Worm (Caenorhabditis elegans) whole organism, late embryonic: ENCODE data around the gene cuc-1.

Experiments used
- C38D4.7 ChIP-seq: fragments of 200-800 bp; sonication (Bioruptor generic); optimal IDR thresholded peaks from 2 replicates; lab custom pipeline; 2018; ENCODE audit warnings: mild to moderate bottlenecking, missing genetic modification characterization, moderate library complexity, missing compliant biosample characterization
- F13H6.1 ChIP-seq: sonication (generic microtip); optimal IDR thresholded peaks from 2 replicates; lab custom pipeline; 2016; ENCODE audit warnings: missing genetic modification characterization, missing compliant biosample characterization
- T23F11.4 ChIP-seq: fragments of 200-800 bp; sonication (Bioruptor generic); optimal IDR thresholded peaks from 2 replicates; lab custom pipeline; 2018; ENCODE audit warnings: mild to moderate bottlenecking, missing genetic modification characterization, missing compliant biosample characterization
- Y22D7AL.16 ChIP-seq: sonication (generic microtip); optimal IDR thresholded peaks from 2 replicates; lab custom pipeline; 2016; ENCODE audit warnings: missing genetic modification characterization, missing compliant biosample characterization
- ama-1 ChIP-seq: fragments of 150-350 bp; optimal IDR thresholded peaks from 2 replicates; lab custom pipeline; 2014
- ceh-14 ChIP-seq: sonication (generic microtip); optimal IDR thresholded peaks from 2 replicates; lab custom pipeline; 2016; ENCODE audit warnings: missing genotype, missing genetic modification characterization, missing compliant biosample characterization
- ceh-22 ChIP-seq: sonication (generic microtip); optimal IDR thresholded peaks from 2 replicates; lab custom pipeline; 2017; ENCODE audit warnings: missing biosample characterization, missing genetic modification characterization
- ceh-30 ChIP-seq: fragments of 150-350 bp; optimal IDR thresholded peaks from 2 replicates; lab custom pipeline; 2014; ENCODE audit warnings: missing biosample characterization, missing genetic modification characterization
- ceh-45 ChIP-seq: fragments of 200-800 bp; sonication (Bioruptor generic); IDR thresholded peaks from 2 replicates; pipeline ENCODE4 v1.3.6; 2022; ENCODE audit warnings: missing genetic modification reagents, missing genetic modification characterization, missing compliant biosample characterization
- ceh-48 ChIP-seq: sonication (generic microtip); optimal IDR thresholded peaks from 2 replicates; lab custom pipeline; 2016; ENCODE audit warnings: missing genetic modification characterization, inconsistent platforms, missing compliant biosample characterization
- ceh-6 ChIP-seq: fragments of 200-800 bp; sonication (Bioruptor generic); optimal IDR thresholded peaks from 2 replicates; lab custom pipeline; 2018; ENCODE audit warnings: mild to moderate bottlenecking, missing genetic modification characterization, missing compliant biosample characterization
- dve-1 ChIP-seq: sonication (generic microtip); optimal IDR thresholded peaks from 2 replicates; lab custom pipeline; 2017; ENCODE audit warnings: antibody characterized with exemption, mild to moderate bottlenecking, missing genetic modification characterization, missing compliant biosample characterization
- elt-4 ChIP-seq: sonication (generic microtip); optimal IDR thresholded peaks from 2 replicates; lab custom pipeline; 2016; ENCODE audit warnings: missing genetic modification characterization, missing compliant biosample characterization
- ets-4 ChIP-seq: sonication (generic microtip); optimal IDR thresholded peaks from 2 replicates; lab custom pipeline; 2016; ENCODE audit warnings: missing genetic modification characterization, missing compliant biosample characterization
- fax-1 ChIP-seq: sonication (generic microtip); optimal IDR thresholded peaks from 2 replicates; lab custom pipeline; 2016; ENCODE audit warnings: missing genotype, missing genetic modification characterization, missing compliant biosample characterization
- fkh-10 ChIP-seq: fragments of 150-350 bp; optimal IDR thresholded peaks from 2 replicates; lab custom pipeline; 2014; ENCODE audit warnings: missing biosample characterization, missing genetic modification reagents, missing genetic modification characterization
- fkh-6 ChIP-seq: sonication (generic microtip); optimal IDR thresholded peaks from 2 replicates; lab custom pipeline; 2016; ENCODE audit warnings: missing genetic modification characterization, missing compliant biosample characterization
- gmeb-2 ChIP-seq: sonication (generic microtip); optimal IDR thresholded peaks from 2 replicates; lab custom pipeline; 2016; ENCODE audit warnings: missing genetic modification characterization, inconsistent platforms, missing compliant biosample characterization
- hlh-15 ChIP-seq: sonication (generic microtip); optimal IDR thresholded peaks from 2 replicates; lab custom pipeline; 2016; ENCODE audit warnings: missing genetic modification characterization, missing compliant biosample characterization
- hlh-30 ChIP-seq: sonication (generic microtip); optimal IDR thresholded peaks from 2 replicates; lab custom pipeline; 2017; ENCODE audit warnings: antibody characterized with exemption, missing genetic modification characterization, missing compliant biosample characterization; ENCODE audit not compliant: insufficient read depth
- hlh-6 ChIP-seq: sonication (generic microtip); optimal IDR thresholded peaks from 2 replicates; lab custom pipeline; 2016; ENCODE audit warnings: missing genotype, missing genetic modification characterization, missing compliant biosample characterization
- lin-11 ChIP-seq: fragments of 200-800 bp; sonication (Bioruptor generic); optimal IDR thresholded peaks from 2 replicates; lab custom pipeline; 2018; ENCODE audit warnings: mild to moderate bottlenecking, missing genetic modification characterization, missing compliant biosample characterization
- madf-2 ChIP-seq: sonication (generic microtip); optimal IDR thresholded peaks from 2 replicates; lab custom pipeline; 2017; ENCODE audit warnings: missing genetic modification characterization, missing compliant biosample characterization
- mec-3 ChIP-seq: sonication (generic microtip); optimal IDR thresholded peaks from 2 replicates; lab custom pipeline; 2016; ENCODE audit warnings: borderline replicate concordance, missing genetic modification characterization, missing compliant biosample characterization
- nhr-11 ChIP-seq: fragments of 150-350 bp; optimal IDR thresholded peaks from 2 replicates; lab custom pipeline; 2014; ENCODE audit warnings: missing biosample characterization, missing genetic modification characterization
- nhr-232 ChIP-seq: sonication (generic microtip); optimal IDR thresholded peaks from 2 replicates; lab custom pipeline; 2016; ENCODE audit warnings: missing genetic modification characterization, missing compliant biosample characterization
- npax-4 ChIP-seq: sonication (generic microtip); optimal IDR thresholded peaks from 2 replicates; lab custom pipeline; 2016; ENCODE audit warnings: missing genetic modification characterization, missing compliant biosample characterization
- pag-3 ChIP-seq: sonication (generic microtip); optimal IDR thresholded peaks from 2 replicates; lab custom pipeline; 2016; ENCODE audit warnings: missing compliant biosample characterization, missing genetic modification characterization, borderline replicate concordance
- pax-1 ChIP-seq: fragments of 150-350 bp; optimal IDR thresholded peaks from 2 replicates; lab custom pipeline; 2014; ENCODE audit warnings: missing biosample characterization, missing genetic modification characterization
- pha-2 ChIP-seq: sonication (generic microtip); optimal IDR thresholded peaks from 2 replicates; lab custom pipeline; 2017; ENCODE audit warnings: mild to moderate bottlenecking, missing genetic modification characterization, missing compliant biosample characterization
- pqm-1 ChIP-seq: sonication (generic microtip); optimal IDR thresholded peaks from 2 replicates; lab custom pipeline; 2016; ENCODE audit warnings: missing genetic modification characterization, missing compliant biosample characterization
- pros-1 ChIP-seq: fragments of 150-350 bp; optimal IDR thresholded peaks from 2 replicates; lab custom pipeline; 2014; ENCODE audit warnings: missing biosample characterization, missing genetic modification reagents, missing genetic modification characterization
- rnt-1 ChIP-seq: sonication (generic microtip); optimal IDR thresholded peaks from 2 replicates; lab custom pipeline; 2016; ENCODE audit warnings: missing genetic modification characterization, missing compliant biosample characterization
- sdc-2 ChIP-seq: sonication (generic microtip); optimal IDR thresholded peaks from 2 replicates; lab custom pipeline; 2016; ENCODE audit warnings: missing genotype, missing genetic modification characterization, missing compliant biosample characterization
- syd-9 ChIP-seq: sonication (generic microtip); optimal IDR thresholded peaks from 2 replicates; lab custom pipeline; 2016; ENCODE audit warnings: mild to moderate bottlenecking, missing genetic modification characterization, moderate library complexity, missing compliant biosample characterization
- tbx-2 ChIP-seq: sonication (generic microtip); optimal IDR thresholded peaks from 2 replicates; lab custom pipeline; 2016; ENCODE audit warnings: missing genetic modification characterization, missing compliant biosample characterization
- tbx-7 ChIP-seq: sonication (generic microtip); optimal IDR thresholded peaks from 2 replicates; lab custom pipeline; 2016; ENCODE audit warnings: missing genotype, missing genetic modification characterization, missing compliant biosample characterization
- ttx-3 ChIP-seq: sonication (generic microtip); optimal IDR thresholded peaks from 2 replicates; lab custom pipeline; 2016; ENCODE audit warnings: missing genetic modification reagents, missing genetic modification characterization, missing compliant biosample characterization
- unc-3 ChIP-seq, 2 experiments: fragments of 200-800 bp in 1 of 2; sonication (Bioruptor generic) in 1 of 2; sonication (generic microtip) in 1 of 2; conservative IDR thresholded peaks in 1 of 2; optimal IDR thresholded peaks in 1 of 2; 2 replicates each; pipeline versions ENCODE4 v1.3.6 to Lab custom; 2016 to 2022; ENCODE audit warnings: missing compliant biosample characterization in 2 of 2, missing genetic modification characterization in 2 of 2, missing genetic modification reagents in 1 of 2
- unc-42 ChIP-seq: sonication (generic microtip); optimal IDR thresholded peaks from 2 replicates; lab custom pipeline; 2016; ENCODE audit warnings: missing genotype, missing genetic modification characterization, missing compliant biosample characterization
- unc-86 ChIP-seq: sonication (generic microtip); optimal IDR thresholded peaks from 2 replicates; lab custom pipeline; 2016; ENCODE audit warnings: missing genetic modification characterization, missing compliant biosample characterization
- ztf-16 ChIP-seq: sonication (generic microtip); optimal IDR thresholded peaks from 2 replicates; lab custom pipeline; 2017; ENCODE audit warnings: missing genetic modification characterization, missing compliant biosample characterization

Gene cuc-1

DNA sequence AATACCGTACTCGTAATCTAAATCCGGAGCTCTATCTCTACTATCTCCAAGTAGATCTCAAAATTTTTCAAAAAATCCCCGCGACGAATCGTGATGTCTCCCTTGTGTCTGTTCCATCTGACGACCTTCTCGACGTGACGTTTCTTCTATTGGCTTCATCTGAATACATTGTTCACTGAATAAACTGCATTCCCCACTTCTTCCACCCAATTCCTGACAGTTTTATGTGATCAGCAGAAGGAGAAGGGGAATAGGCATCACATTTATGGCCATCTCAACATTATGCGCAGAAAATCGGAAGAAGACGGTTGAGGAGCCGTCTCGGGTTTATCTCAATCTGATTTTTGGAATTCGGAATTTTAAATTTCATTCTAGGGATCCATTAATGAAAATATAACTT lies 41.8 kb downstream of the cuc-1 start:
- TF ChIP-seq pax-1 = no peak
- TF ChIP-seq gmeb-2 (tag; lab: Kevin White, UChicago) = no peak
- no peak for TF ChIP-seq lin-11 (tag; lab: Kevin White, UChicago)
- TF ChIP-seq fax-1 (tag; lab: Kevin White, UChicago) = no peak
- TF ChIP-seq ztf-16 (tag; lab: Kevin White, UChicago) = no peak
- no peak for TF ChIP-seq Y22D7AL.16 (tag; lab: Kevin White, UChicago)
- no peak for TF ChIP-seq hlh-6 (tag; lab: Kevin White, UChicago)
- no peak for TF ChIP-seq sdc-2
- no peak for TF ChIP-seq hlh-15 (tag; lab: Kevin White, UChicago)
- TF ChIP-seq F13H6.1 (tag; lab: Kevin White, UChicago) = no peak
- TF ChIP-seq pqm-1 = no peak
- no peak for TF ChIP-seq pha-2 (tag; lab: Kevin White, UChicago)
- TF ChIP-seq ama-1 = no peak
- TF ChIP-seq ceh-6 = no peak
- TF ChIP-seq ceh-14 (tag; lab: Kevin White, UChicago) = no peak
- TF ChIP-seq C38D4.7 (GFP tag; lab: Kevin White, UChicago) = no peak
- TF ChIP-seq pag-3 = no peak

DNA sequence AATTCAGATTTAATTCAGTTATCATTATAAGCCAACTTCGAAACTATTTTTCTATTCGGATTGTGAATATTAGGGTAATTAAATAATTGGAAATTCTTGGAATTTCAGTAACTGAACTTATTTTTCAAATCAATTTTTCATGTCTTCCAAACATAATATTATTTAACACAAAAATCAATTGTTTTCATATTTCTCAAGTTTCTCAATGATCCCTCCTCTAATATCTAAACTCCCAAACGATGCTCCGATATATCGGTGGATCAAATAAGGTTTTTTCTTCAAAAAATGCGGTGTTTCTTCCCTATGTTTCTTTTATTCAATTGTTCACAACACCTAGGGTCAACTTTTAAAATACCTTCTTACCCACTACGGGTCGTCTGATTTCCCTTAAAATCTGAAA lies 44.3 kb downstream of the cuc-1 start:
- no peak for TF ChIP-seq T23F11.4 (GFP tag; lab: Kevin White, UChicago)
- TF ChIP-seq pag-3 = no peak
- no peak for TF ChIP-seq unc-3 (GFP tag; conservative IDR thresholded peaks at IDR 0.05; lab: Robert Waterston, UW)
- no peak for TF ChIP-seq unc-3 (tag; optimal IDR thresholded peaks at IDR 0.05; lab: Kevin White, UChicago)
- TF ChIP-seq ceh-45 (GFP tag; lab: Robert Waterston, UW) = no peak
- TF ChIP-seq madf-2 = no peak
- TF ChIP-seq nhr-232 (tag; lab: Kevin White, UChicago) = no peak

DNA sequence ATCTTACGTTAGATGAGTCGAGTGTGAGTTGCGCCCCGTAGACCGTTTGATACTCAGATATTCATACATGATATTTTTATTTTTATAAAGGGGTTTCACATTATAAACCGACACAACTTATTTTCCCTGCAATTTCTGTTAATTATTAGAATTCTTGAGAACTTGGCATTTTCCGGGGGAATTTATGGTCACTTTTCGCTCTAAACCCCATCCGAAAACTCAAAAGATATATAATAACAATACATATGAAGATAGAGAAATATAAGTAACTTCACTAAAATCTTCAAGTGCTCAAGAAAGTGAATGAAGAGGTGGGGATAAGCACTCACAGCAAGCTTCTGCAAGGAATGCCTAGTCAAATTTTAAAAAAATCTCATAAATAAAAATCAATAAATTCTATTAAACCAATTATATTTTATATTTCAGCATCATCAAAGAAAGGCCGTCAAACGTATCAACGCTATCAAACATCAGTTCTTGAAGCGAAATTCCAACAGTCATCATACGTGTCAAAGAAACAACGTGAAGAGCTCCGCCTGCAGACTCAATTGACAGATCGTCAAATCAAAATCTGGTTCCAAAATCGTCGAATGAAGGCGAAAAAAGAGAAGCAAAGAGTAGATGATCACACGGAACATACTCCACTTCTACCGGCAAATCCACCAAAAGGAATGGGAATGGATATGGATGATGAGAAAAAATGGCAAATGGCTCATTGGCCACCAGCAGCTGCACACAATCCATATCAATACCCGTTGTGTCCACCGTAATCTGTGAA lies 45.0 kb downstream of the cuc-1 start:
- TF ChIP-seq ets-4 (no peak), syd-9 (no peak), T23F11.4 (GFP tag; lab: Kevin White, UChicago) (no peak), pros-1 (tag; lab: Kevin White, UChicago) (no peak), ceh-30 (tag; lab: Kevin White, UChicago) (no peak)

DNA sequence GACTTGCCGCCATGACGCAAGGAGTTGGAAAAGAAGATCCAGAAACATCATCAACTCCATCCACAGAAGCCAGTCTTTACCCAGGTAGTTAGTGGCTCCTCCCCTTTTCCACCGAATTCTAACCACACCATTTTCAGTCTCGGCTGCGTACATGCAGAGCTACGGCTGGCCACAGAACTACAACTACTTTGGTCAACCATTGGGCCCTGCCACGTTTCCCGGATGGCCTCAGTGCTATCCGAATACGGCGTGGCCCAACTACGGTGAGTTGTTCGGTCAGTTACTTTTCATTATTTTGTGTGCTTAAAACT lies 45.8 kb downstream of the cuc-1 start:
- TF ChIP-seq npax-4 (tag; lab: Kevin White, UChicago) = no peak
- TF ChIP-seq rnt-1 (tag; lab: Kevin White, UChicago) = no peak
- no peak for TF ChIP-seq tbx-2 (tag; lab: Kevin White, UChicago)
- no peak for TF ChIP-seq ceh-22 (tag; lab: Kevin White, UChicago)
- TF ChIP-seq ets-4 = no peak
- no peak for TF ChIP-seq mec-3 (tag; lab: Kevin White, UChicago)
- TF ChIP-seq ttx-3 (tag; lab: Kevin White, UChicago) = no peak
- TF ChIP-seq fkh-6 = no peak
- no peak for TF ChIP-seq hlh-6 (tag; lab: Kevin White, UChicago)
- TF ChIP-seq madf-2 = no peak
- TF ChIP-seq unc-86 (tag; lab: Kevin White, UChicago) = no peak
- no peak for TF ChIP-seq dve-1 (tag; lab: Kevin White, UChicago)
- TF ChIP-seq nhr-11 (tag; lab: Kevin White, UChicago) = no peak
- no peak for TF ChIP-seq ceh-48 (tag; lab: Kevin White, UChicago)
- TF ChIP-seq unc-42 (tag; lab: Kevin White, UChicago) = no peak
- TF ChIP-seq fkh-10 (GFP tag; lab: Kevin White, UChicago) = no peak
- TF ChIP-seq elt-4 = no peak
- no peak for TF ChIP-seq nhr-232 (tag; lab: Kevin White, UChicago)
- TF ChIP-seq tbx-7 (tag; lab: Kevin White, UChicago) = no peak
- no peak for TF ChIP-seq hlh-30 (tag; lab: Kevin White, UChicago)
- TF ChIP-seq, all 69 proteins: peak for 0
